Worm (Caenorhabditis elegans): ENCODE results near the gene phf-5.

DNA sequence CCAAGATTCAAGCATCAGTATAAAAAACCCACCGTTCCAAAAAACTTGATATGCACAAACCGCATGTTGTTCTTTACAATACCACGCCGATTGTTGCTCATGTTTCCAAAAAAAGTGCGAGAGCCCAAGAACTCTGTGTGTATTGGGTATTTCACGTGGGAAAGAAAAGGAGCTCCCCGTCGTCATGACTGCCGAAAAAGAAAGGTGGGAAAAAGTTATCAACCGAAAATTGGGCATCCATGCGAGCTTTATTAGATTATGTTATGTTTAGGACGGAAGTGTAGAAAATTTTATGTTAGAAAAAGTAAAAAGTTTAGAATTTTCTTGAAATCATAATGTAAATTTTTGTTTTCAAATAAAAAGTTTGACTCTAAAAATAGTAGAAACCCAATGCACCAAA lies 25.1 kb downstream of the phf-5 start, which contains the start of gene H04J21.4:
- no peak for TF ChIP-seq nhr-77 (tag; optimal IDR thresholded peaks at IDR 0.05)
- TF ChIP-seq nhr-11 (tag; optimal IDR thresholded peaks at IDR 0.05), result no peak
- TF ChIP-seq elt-1 (tag; optimal IDR thresholded peaks at IDR 0.05), result no peak
- TF ChIP-seq ama-1 (optimal IDR thresholded peaks at IDR 0.05), result no peak
- TF ChIP-seq ztf-11 (tag; optimal IDR thresholded peaks at IDR 0.05), result no peak
- TF ChIP-seq blmp-1 (tag; optimal IDR thresholded peaks at IDR 0.05; ENCODE audit: insufficient read depth), result no peak
- no peak for TF ChIP-seq ztf-4 (tag; optimal IDR thresholded peaks at IDR 0.05)
- no peak for TF ChIP-seq fos-1 (tag; optimal IDR thresholded peaks at IDR 0.05)
- TF ChIP-seq lsy-2 (tag; optimal IDR thresholded peaks at IDR 0.05), result no peak
- TF ChIP-seq nhr-237 (tag; optimal IDR thresholded peaks at IDR 0.05), result no peak
- no peak for TF ChIP-seq lin-39 (tag; optimal IDR thresholded peaks at IDR 0.05)
